Fruit fly (Drosophila melanogaster) whole organism, wandering third instar larva: ENCODE data around the gene CG6094.

Experiments
- Abd-B ChIP-seq: fragments of >200 bp; optimal IDR thresholded peaks from 2 replicates; lab custom pipeline; 2017; ENCODE audit warnings: missing biosample characterization, missing genetic modification characterization
- CG32264 ChIP-seq: fragments of 200-800 bp; sonication (Bioruptor generic); optimal IDR thresholded peaks from 2 replicates; lab custom pipeline; 2016; ENCODE audit warnings: missing biosample characterization, missing genetic modification characterization
- CG9705 ChIP-seq: fragments of 200-800 bp; sonication (Bioruptor generic); optimal IDR thresholded peaks from 2 replicates; lab custom pipeline; 2018; ENCODE audit warnings: missing biosample characterization, mild to moderate bottlenecking, missing genetic modification characterization
- CrebA ChIP-seq: fragments of 200-800 bp; sonication (Bioruptor generic); optimal IDR thresholded peaks from 2 replicates; lab custom pipeline; 2016; ENCODE audit warnings: missing biosample characterization, mild to moderate bottlenecking, missing genetic modification characterization, borderline replicate concordance
- Dfd ChIP-seq: fragments of >200 bp; optimal IDR thresholded peaks from 2 replicates; lab custom pipeline; 2017; ENCODE audit warnings: missing biosample characterization, missing genetic modification characterization
- Dif ChIP-seq: fragments of 200-275, 200-300 bp; sonication (Bioruptor generic); optimal IDR thresholded peaks from 2 replicates; lab custom pipeline; 2018; ENCODE audit warnings: missing biosample characterization, missing genetic modification characterization; ENCODE audit not compliant: partially characterized antibody
- GATAd ChIP-seq: sonication (Bioruptor generic); optimal IDR thresholded peaks from 2 replicates; lab custom pipeline; 2016; ENCODE audit warnings: missing biosample characterization, missing genetic modification characterization
- HLH106 ChIP-seq: fragments of 200-800 bp; optimal IDR thresholded peaks from 3 replicates; lab custom pipeline; 2019; ENCODE audit warnings: missing biosample characterization, mild to moderate bottlenecking, missing genetic modification characterization, moderate library complexity
- Hnf4 ChIP-seq: fragments of 200-800 bp; sonication (Bioruptor generic); optimal IDR thresholded peaks from 2 replicates; lab custom pipeline; 2016; ENCODE audit warnings: missing biosample characterization, mild to moderate bottlenecking, missing genetic modification characterization
- Hr83 ChIP-seq: fragments of 200-300 bp; sonication (Bioruptor generic); optimal IDR thresholded peaks from 2 replicates; lab custom pipeline; 2016; ENCODE audit warnings: missing biosample characterization, mild to moderate bottlenecking, missing genetic modification characterization, moderate library complexity; ENCODE audit not compliant: poor library complexity, severe bottlenecking
- Mio ChIP-seq: sonication (Bioruptor generic); optimal IDR thresholded peaks from 2 replicates; lab custom pipeline; 2016; ENCODE audit warnings: missing biosample characterization, missing genetic modification characterization
- Myc ChIP-seq: fragments of >200 bp; optimal IDR thresholded peaks from 2 replicates; lab custom pipeline; 2017
- N ChIP-seq: fragments of >200 bp; optimal IDR thresholded peaks from 2 replicates; lab custom pipeline; 2018; ENCODE audit warnings: missing biosample characterization, missing external identifiers, missing genetic modification characterization
- OdsH ChIP-seq: fragments of 200-800 bp; sonication (Bioruptor generic); optimal IDR thresholded peaks from 2 replicates; lab custom pipeline; 2016; ENCODE audit warnings: missing biosample characterization, mild to moderate bottlenecking, missing genetic modification characterization
- Rel ChIP-seq, 2 experiments: fragments of 200-800 bp; sonication (Bioruptor generic) in 1 of 2; optimal IDR thresholded peaks; 2 replicates in 1 of 2; 3 replicates in 1 of 2; lab custom pipeline; 2016 to 2019; ENCODE audit warnings: mild to moderate bottlenecking in 2 of 2, missing biosample characterization in 2 of 2, missing genetic modification characterization in 2 of 2, moderate library complexity in 1 of 2
- Sp1 ChIP-seq: fragments of 200-800 bp; sonication (Bioruptor generic); optimal IDR thresholded peaks from 3 replicates; lab custom pipeline; 2019; ENCODE audit warnings: missing biosample characterization, mild to moderate bottlenecking, missing genetic modification characterization, moderate library complexity
- Vsx2 ChIP-seq: fragments of 200-300, 225-300 bp; sonication (Bioruptor generic); optimal IDR thresholded peaks from 2 replicates; lab custom pipeline; 2018; ENCODE audit warnings: missing biosample characterization, missing genetic modification characterization; ENCODE audit not compliant: partially characterized antibody
- br ChIP-seq: fragments of 200-800 bp; sonication (Bioruptor generic); optimal IDR thresholded peaks from 2 replicates; lab custom pipeline; 2016; ENCODE audit warnings: missing biosample characterization, missing genetic modification characterization
- brk ChIP-seq: fragments of 200-800 bp; sonication (Bioruptor generic); optimal IDR thresholded peaks from 2 replicates; lab custom pipeline; 2016; ENCODE audit warnings: missing biosample characterization, mild to moderate bottlenecking, missing genetic modification characterization
- dl ChIP-seq, 2 experiments: fragments of 175-275, 200-275 bp in 1 of 2; fragments of 200-275 bp in 1 of 2; sonication (Bioruptor generic); optimal IDR thresholded peaks; lab custom pipeline; 2018; ENCODE audit warnings: mild to moderate bottlenecking in 2 of 2, missing biosample characterization in 2 of 2, missing genetic modification characterization in 2 of 2, moderate library complexity in 2 of 2; ENCODE audit not compliant: partially characterized antibody in 2 of 2, insufficient read depth in 1 of 2
- dmrt93B ChIP-seq: fragments of 200-800 bp; sonication (Bioruptor generic); optimal IDR thresholded peaks from 2 replicates; lab custom pipeline; 2018; ENCODE audit warnings: missing biosample characterization, mild to moderate bottlenecking, missing genetic modification characterization
- dsf ChIP-seq: sonication (Bioruptor generic); optimal IDR thresholded peaks from 2 replicates; lab custom pipeline; 2016; ENCODE audit warnings: missing biosample characterization, missing genetic modification characterization, borderline replicate concordance
- ey ChIP-seq: fragments of 200-800 bp; sonication (Bioruptor generic); optimal IDR thresholded peaks from 2 replicates; lab custom pipeline; 2016; ENCODE audit warnings: missing biosample characterization, missing genetic modification characterization
- foxo ChIP-seq, 2 experiments: fragments of 200-800 bp; sonication (Bioruptor generic); optimal IDR thresholded peaks; 2 replicates in 1 of 2; 3 replicates in 1 of 2; lab custom pipeline; 2016 to 2017; ENCODE audit warnings: missing biosample characterization in 2 of 2, missing genetic modification characterization in 2 of 2
- fru ChIP-seq: fragments of 200-800 bp; sonication (Bioruptor generic); optimal IDR thresholded peaks from 3 replicates; lab custom pipeline; 2016; ENCODE audit warnings: missing biosample characterization, mild to moderate bottlenecking, missing genetic modification characterization
- h ChIP-seq: fragments of 200-800 bp; sonication (Bioruptor generic); optimal IDR thresholded peaks from 3 replicates; lab custom pipeline; 2016; ENCODE audit warnings: missing biosample characterization, mild to moderate bottlenecking, missing genetic modification characterization
- jim ChIP-seq: fragments of 175-275, 200-325 bp; sonication (Bioruptor generic); optimal IDR thresholded peaks from 2 replicates; lab custom pipeline; 2016; ENCODE audit warnings: missing biosample characterization, mild to moderate bottlenecking, missing genetic modification characterization
- lola ChIP-seq: fragments of >200 bp; optimal IDR thresholded peaks from 2 replicates; lab custom pipeline; 2017; ENCODE audit warnings: missing biosample characterization, missing genetic modification characterization
- pan ChIP-seq: fragments of >200 bp; optimal IDR thresholded peaks from 2 replicates; lab custom pipeline; 2017
- psq ChIP-seq: fragments of 200-800 bp; sonication (Bioruptor generic); optimal IDR thresholded peaks from 3 replicates; lab custom pipeline; 2017; ENCODE audit warnings: missing biosample characterization, mild to moderate bottlenecking, missing genetic modification characterization, moderate library complexity
- rgr ChIP-seq: fragments of 200-800 bp; sonication (Bioruptor generic); optimal IDR thresholded peaks from 3 replicates; lab custom pipeline; 2016; ENCODE audit warnings: missing biosample characterization, mild to moderate bottlenecking, missing genetic modification characterization
- sv ChIP-seq: fragments of 200-800 bp; sonication (Bioruptor generic); optimal IDR thresholded peaks from 3 replicates; lab custom pipeline; 2016; ENCODE audit warnings: missing biosample characterization, missing genetic modification characterization
- tai ChIP-seq: sonication (Bioruptor generic); optimal IDR thresholded peaks from 2 replicates; lab custom pipeline; 2016; ENCODE audit warnings: missing biosample characterization, missing genetic modification characterization
- usp ChIP-seq: fragments of >200 bp; optimal IDR thresholded peaks from 2 replicates; lab custom pipeline; 2017; ENCODE audit warnings: missing biosample characterization, missing genetic modification characterization
- woc ChIP-seq: sonication (Bioruptor generic); optimal IDR thresholded peaks from 2 replicates; lab custom pipeline; 2016; ENCODE audit warnings: missing biosample characterization, mild to moderate bottlenecking, missing genetic modification characterization

CG6094 gene

DNA sequence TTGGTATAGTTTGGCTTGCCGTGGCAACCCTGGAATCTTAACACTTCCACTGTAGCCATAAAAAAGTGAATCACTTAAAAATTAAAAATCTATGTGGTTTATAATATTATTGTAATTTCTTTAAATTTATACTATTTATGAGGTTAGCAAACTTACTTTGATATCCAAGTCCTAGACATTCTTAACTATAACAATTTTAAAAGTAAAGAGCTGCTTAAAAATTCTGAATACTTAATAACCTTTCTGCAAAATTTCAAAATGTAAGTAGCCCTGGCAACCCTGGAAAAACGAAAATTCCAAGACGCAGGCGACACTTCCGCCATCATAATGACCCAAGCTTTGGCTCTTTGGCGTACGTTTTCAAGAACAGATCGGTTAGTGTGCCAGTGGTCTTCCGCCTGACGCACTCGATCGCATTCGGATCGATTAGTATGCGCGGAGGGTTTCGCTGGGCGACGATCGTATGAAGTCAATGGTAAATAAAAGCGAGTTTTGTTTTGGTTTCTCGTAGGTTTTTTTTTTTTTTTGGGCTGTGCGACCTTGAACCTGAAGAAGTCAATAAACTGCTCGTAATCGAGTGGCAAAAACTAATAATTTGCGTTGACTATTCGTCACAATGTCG, 8.8 kb downstream of the CG6094 start:
- TF ChIP-seq sv (GFP tag; lab: Kevin White, UChicago) (no peak), br (GFP tag; lab: Kevin White, UChicago) (no peak), CG32264 (no peak), fru (no peak)
- TF ChIP-seq, all 38 proteins: peak for 0

DNA sequence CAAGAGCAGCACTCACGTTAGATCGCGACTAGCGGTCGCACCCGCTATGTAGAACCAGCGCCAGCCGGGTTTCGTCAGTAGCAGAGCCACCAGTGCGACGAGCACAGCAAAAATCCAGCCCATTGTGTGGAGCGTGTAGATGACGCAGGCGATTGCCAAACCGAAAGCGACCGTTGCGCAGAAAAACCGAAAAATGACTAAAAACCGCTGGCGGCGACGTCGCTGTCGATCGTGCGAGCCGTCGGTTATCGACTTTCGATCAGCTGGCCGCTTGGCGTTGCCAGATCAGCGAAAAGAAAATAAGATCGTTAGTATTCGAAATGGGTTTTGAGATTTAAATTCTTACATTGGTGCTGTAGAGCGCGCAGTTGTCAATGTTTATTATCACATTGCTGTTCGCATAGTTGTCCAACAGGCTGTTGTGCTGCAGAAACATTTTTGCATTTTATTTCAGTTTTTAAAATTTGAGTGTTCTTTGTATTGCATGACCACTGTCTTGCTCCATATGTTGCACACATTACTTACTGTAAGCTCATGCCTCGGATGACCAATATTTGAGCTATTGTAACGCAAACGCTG, 9.7 kb downstream of the CG6094 start:
- TF ChIP-seq CG9705 (GFP tag; lab: Kevin White, UChicago), result peak; percentile 32
- peak; percentile 53 for TF ChIP-seq HLH106 (tag; lab: Kevin White, UChicago)
- TF ChIP-seq usp (GFP tag; lab: Kevin White, UChicago), result no peak
- TF ChIP-seq h (GFP tag; lab: Kevin White, UChicago), result peak; percentile 66
- TF ChIP-seq psq (GFP tag; lab: Kevin White, UChicago), result peak; percentile 19
- TF ChIP-seq Dif (GFP tag; lab: Kevin White, UChicago), result no peak
- peak; percentile 60 for TF ChIP-seq Hnf4
- TF ChIP-seq Sp1 (GFP tag; lab: Kevin White, UChicago), result peak; percentile 50
- peak in 1 of 2 experiments; percentile 59 for TF ChIP-seq foxo (GFP tag; optimal IDR thresholded peaks at IDR 0.05; lab: Kevin White, UChicago)
- peak; percentile 44 for TF ChIP-seq rgr
- TF ChIP-seq woc (GFP tag; lab: Kevin White, UChicago), result peak; percentile 38
- TF ChIP-seq dsf (GFP tag; lab: Kevin White, UChicago), result no peak
- TF ChIP-seq pan, result no peak
- TF ChIP-seq Abd-B (GFP tag; lab: Kevin White, UChicago), result no peak
- no peak for TF ChIP-seq dmrt93B
- no peak for TF ChIP-seq lola (GFP tag; lab: Kevin White, UChicago)
- TF ChIP-seq GATAd (GFP tag; lab: Kevin White, UChicago), result no peak
- TF ChIP-seq Hr83, result peak; percentile 12
- peak; percentile 76 for TF ChIP-seq fru
- TF ChIP-seq tai (GFP tag; lab: Kevin White, UChicago), result no peak
- TF ChIP-seq CG32264, result no peak
- no peak for TF ChIP-seq Rel (GFP tag; optimal IDR thresholded peaks at IDR 0.05; lab: Kevin White, UChicago)
- TF ChIP-seq Rel (tag; optimal IDR thresholded peaks at IDR 0.05; lab: Kevin White, UChicago), result peak; percentile 82
- no peak for TF ChIP-seq Vsx2 (GFP tag; lab: Kevin White, UChicago)
- TF ChIP-seq CrebA (GFP tag; lab: Kevin White, UChicago), result no peak
- TF ChIP-seq Mio (GFP tag; lab: Kevin White, UChicago), result no peak
- peak; percentile 34 for TF ChIP-seq ey (GFP tag; lab: Kevin White, UChicago)
- TF ChIP-seq br (GFP tag; lab: Kevin White, UChicago), result peak; percentile 57

DNA sequence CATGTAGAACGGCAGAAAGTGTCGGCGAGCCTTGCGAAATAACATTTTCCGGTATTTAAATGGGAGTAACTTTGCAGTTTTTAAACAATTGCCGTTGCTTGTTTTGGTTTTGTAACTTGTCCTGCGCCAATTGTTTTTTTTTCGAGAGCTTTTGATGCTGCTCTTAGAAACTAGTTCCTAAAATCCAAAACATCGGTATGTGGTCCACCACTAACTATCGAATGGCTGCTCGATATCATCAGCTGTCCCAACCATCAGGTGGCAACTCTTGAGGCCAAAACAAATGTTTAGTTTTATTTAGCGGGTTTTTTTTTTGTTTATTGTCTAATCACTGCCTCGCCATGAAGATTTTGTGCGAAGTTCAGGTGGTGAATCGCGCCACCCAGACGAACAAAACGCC, 10.2 kb downstream of the CG6094 start, which contains the start of the genes Fatp1 and Lrr47:
Gene Fatp1, minus strand, starts transcription at position 134 of the 400 bp plus-strand sequence.
Gene Lrr47, plus strand, starts transcription at position 251 of the 400 bp plus-strand sequence.
- no peak for TF ChIP-seq Mio (GFP tag; lab: Kevin White, UChicago)
- peak; percentile 20 for TF ChIP-seq fru
- no peak for TF ChIP-seq dl (GFP tag; optimal IDR thresholded peaks at IDR 0.05; lab: Kevin White, UChicago; ENCODE audit: insufficient read depth in 1 of 2, partially characterized antibody in 2 of 2)
- TF ChIP-seq Hnf4, result no peak
- TF ChIP-seq Hr83, result peak; percentile 46
- TF ChIP-seq jim (GFP tag; lab: Kevin White, UChicago), result no peak
- peak; percentile 25 for TF ChIP-seq woc (GFP tag; lab: Kevin White, UChicago)

DNA sequence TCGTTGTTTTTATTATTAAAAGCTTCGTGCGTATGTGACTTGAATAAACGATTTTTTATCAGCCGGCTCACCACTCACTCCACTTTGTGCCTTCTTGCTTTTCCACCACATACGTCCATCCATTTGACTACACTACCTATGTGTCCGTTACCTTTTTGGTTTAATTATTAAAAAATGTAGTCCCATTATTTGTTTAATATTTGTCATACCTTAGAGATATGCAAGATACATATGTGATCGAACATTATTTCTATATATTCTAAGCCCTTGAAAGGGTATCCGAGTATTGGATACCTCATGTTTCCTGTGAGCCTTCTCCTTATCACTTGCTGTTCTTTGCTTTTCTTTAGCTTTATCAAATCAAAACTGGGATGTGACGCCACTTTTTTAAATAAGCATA, 12.3 kb downstream of the CG6094 start:
- TF ChIP-seq br (GFP tag; lab: Kevin White, UChicago), result peak; percentile 80
- TF ChIP-seq Hr83, result no peak
- TF ChIP-seq usp (GFP tag; lab: Kevin White, UChicago), result no peak
- TF ChIP-seq Hnf4, result peak; percentile 81
- no peak for TF ChIP-seq lola (GFP tag; lab: Kevin White, UChicago)
- peak; percentile 44 for TF ChIP-seq woc (GFP tag; lab: Kevin White, UChicago)
- peak; percentile 11 for TF ChIP-seq dsf (GFP tag; lab: Kevin White, UChicago)
- TF ChIP-seq Sp1 (GFP tag; lab: Kevin White, UChicago), result peak; percentile 78
- TF ChIP-seq jim (GFP tag; lab: Kevin White, UChicago), result no peak
- TF ChIP-seq tai (GFP tag; lab: Kevin White, UChicago), result peak; percentile 34
- TF ChIP-seq rgr, result peak; percentile 81
- TF ChIP-seq Myc (lab: Kevin White, UChicago), result no peak
- peak; percentile 10 for TF ChIP-seq CG9705 (GFP tag; lab: Kevin White, UChicago)
- TF ChIP-seq CrebA (GFP tag; lab: Kevin White, UChicago), result no peak
- peak; percentile 78 for TF ChIP-seq OdsH (GFP tag; lab: Kevin White, UChicago)
- peak; percentile 53 for TF ChIP-seq CG32264
- TF ChIP-seq Dfd (GFP tag; lab: Kevin White, UChicago), result no peak
- TF ChIP-seq Vsx2 (GFP tag; lab: Kevin White, UChicago), result no peak
- TF ChIP-seq sv (GFP tag; lab: Kevin White, UChicago), result no peak
- peak; percentile 53 for TF ChIP-seq dmrt93B
- peak; percentile 84 for TF ChIP-seq ey (GFP tag; lab: Kevin White, UChicago)
- TF ChIP-seq N (GFP tag; lab: Kevin White, UChicago), result no peak
- TF ChIP-seq brk (GFP tag; lab: Kevin White, UChicago), result peak; percentile 50
- TF ChIP-seq Abd-B (GFP tag; lab: Kevin White, UChicago), result no peak
- peak; percentile 73 for TF ChIP-seq psq (GFP tag; lab: Kevin White, UChicago)
- no peak for TF ChIP-seq Dif (GFP tag; lab: Kevin White, UChicago)
- TF ChIP-seq dl (GFP tag; optimal IDR thresholded peaks at IDR 0.05; lab: Kevin White, UChicago; ENCODE audit: insufficient read depth in 1 of 2, partially characterized antibody in 2 of 2), result no peak
- peak; percentile 90 for TF ChIP-seq h (GFP tag; lab: Kevin White, UChicago)
- TF ChIP-seq GATAd (GFP tag; lab: Kevin White, UChicago), result no peak
- no peak for TF ChIP-seq Mio (GFP tag; lab: Kevin White, UChicago)
- no peak for TF ChIP-seq pan
- peak; percentile 10 to 82 for TF ChIP-seq foxo (GFP tag; optimal IDR thresholded peaks at IDR 0.05; lab: Kevin White, UChicago)
- no peak for TF ChIP-seq Rel (GFP tag; optimal IDR thresholded peaks at IDR 0.05; lab: Kevin White, UChicago)
- peak; percentile 21 for TF ChIP-seq Rel (tag; optimal IDR thresholded peaks at IDR 0.05; lab: Kevin White, UChicago)
